Fruit fly (Drosophila melanogaster): ENCODE results near the gene CG11601.

- TF ChIP-seq CG7045 (GFP tag; optimal IDR thresholded peaks at IDR 0.05), result no peak
- no peak for TF ChIP-seq tj (GFP tag; optimal IDR thresholded peaks at IDR 0.05)
- no peak for TF ChIP-seq toe (GFP tag; optimal IDR thresholded peaks at IDR 0.05)
- no peak for TF ChIP-seq cnc (optimal IDR thresholded peaks at IDR 0.05)
- no peak for TF ChIP-seq CG33017 (tag; optimal IDR thresholded peaks at IDR 0.05)
- TF ChIP-seq cic (GFP tag; optimal IDR thresholded peaks at IDR 0.05), result no peak
- no peak for TF ChIP-seq CG7101 (tag; optimal IDR thresholded peaks at IDR 0.05)
- TF ChIP-seq CG1620 (GFP tag; optimal IDR thresholded peaks at IDR 0.05), result no peak
- no peak for TF ChIP-seq CG11617 (GFP tag; optimal IDR thresholded peaks at IDR 0.05)
- no peak for TF ChIP-seq Mnt (GFP tag; optimal IDR thresholded peaks at IDR 0.05)
- TF ChIP-seq CG14711 (tag; optimal IDR thresholded peaks at IDR 0.05), result no peak
- no peak for TF ChIP-seq kay (GFP tag; ENCODE audit: borderline replicate concordance)
- no peak for TF ChIP-seq ovo (GFP tag; optimal IDR thresholded peaks at IDR 0.05)
Measured at dm6 chr2L:319159-319558, 36.1 kb upstream of the CG11601 start, which contains the start of gene CG11912.

Data from whole organism, adult.